Worm (Caenorhabditis elegans) whole organism, young adult: ENCODE data around the gene K02E10.5.

ENCODE experiments used
- B0035.1 ChIP-seq: sonication (generic microtip); optimal IDR thresholded peaks from 2 replicates; lab custom pipeline; 2016; ENCODE audit warnings: missing genetic modification characterization, mild to moderate bottlenecking, missing compliant biosample characterization, missing genotype, missing genetic modification reagents
- B0336.3 ChIP-seq: fragments of 200-800 bp; sonication (Bioruptor generic); IDR thresholded peaks from 2 replicates; pipeline ENCODE4 v1.3.6; 2022; ENCODE audit warnings: missing genetic modification characterization, missing compliant biosample characterization
- C06A6.2 ChIP-seq: fragments of 200-800 bp; sonication (Bioruptor generic); conservative IDR thresholded peaks from 2 replicates; pipeline ENCODE4 v1.3.6; 2022; ENCODE audit warnings: missing genetic modification characterization, missing compliant biosample characterization
- F10E7.11 ChIP-seq: sonication (generic microtip); optimal IDR thresholded peaks from 2 replicates; lab custom pipeline; 2017; ENCODE audit warnings: mild to moderate bottlenecking, missing genetic modification characterization, moderate library complexity, missing compliant biosample characterization
- F23B12.7 ChIP-seq: sonication (generic microtip); optimal IDR thresholded peaks from 2 replicates; lab custom pipeline; 2017; ENCODE audit warnings: missing genetic modification characterization, mild to moderate bottlenecking, missing compliant biosample characterization, antibody characterized with exemption, moderate library complexity; ENCODE audit not compliant: insufficient read depth
- F57A8.1 ChIP-seq: fragments of 200-800 bp; sonication (Bioruptor generic); optimal IDR thresholded peaks from 2 replicates; lab custom pipeline; 2018; ENCODE audit warnings: mild to moderate bottlenecking, missing genetic modification characterization, moderate library complexity, missing compliant biosample characterization
- F57C9.4 ChIP-seq: sonication (generic microtip); optimal IDR thresholded peaks from 2 replicates; lab custom pipeline; 2017; ENCODE audit warnings: mild to moderate bottlenecking, missing genetic modification characterization, missing compliant biosample characterization
- Y53F4B.3 ChIP-seq: fragments of 200-800 bp; sonication (Bioruptor generic); IDR thresholded peaks from 2 replicates; pipeline ENCODE4 v1.3.6; 2022; ENCODE audit warnings: missing genetic modification reagents, missing genetic modification characterization, missing compliant biosample characterization
- Y67H2A.10 ChIP-seq: fragments of 200-800 bp; sonication (Bioruptor generic); conservative IDR thresholded peaks from 2 replicates; pipeline ENCODE4 v1.3.6; 2022; ENCODE audit warnings: missing genetic modification reagents, missing genetic modification characterization, missing compliant biosample characterization
- aptf-2 ChIP-seq: fragments of 200-800 bp; sonication (Bioruptor generic); conservative IDR thresholded peaks from 2 replicates; pipeline ENCODE4 v1.3.6; 2022; ENCODE audit warnings: missing genetic modification reagents, missing genetic modification characterization, missing compliant biosample characterization
- attf-6 ChIP-seq: fragments of 200-800 bp; sonication (Bioruptor generic); IDR thresholded peaks from 2 replicates; pipeline ENCODE4 v1.3.6; 2022; ENCODE audit warnings: missing genetic modification reagents, missing genetic modification characterization, missing compliant biosample characterization
- ccch-3 ChIP-seq: fragments of 200-800 bp; sonication (Bioruptor generic); optimal IDR thresholded peaks from 2 replicates; lab custom pipeline; 2018; ENCODE audit warnings: mild to moderate bottlenecking, missing genetic modification characterization, missing compliant biosample characterization
- cebp-1 ChIP-seq, 2 experiments: fragments of 200-800 bp in 1 of 2; sonication (Bioruptor generic) in 1 of 2; sonication (generic microtip) in 1 of 2; IDR thresholded peaks in 1 of 2; optimal IDR thresholded peaks in 1 of 2; 2 replicates each; pipeline versions ENCODE4 v1.3.6 to Lab custom; 2017 to 2022; ENCODE audit warnings: missing compliant biosample characterization in 2 of 2, missing genetic modification characterization in 2 of 2, mild to moderate bottlenecking in 1 of 2, missing genetic modification reagents in 1 of 2, moderate library complexity in 1 of 2
- ceh-27 ChIP-seq: fragments of 200-800 bp; sonication (Bioruptor generic); optimal IDR thresholded peaks from 2 replicates; lab custom pipeline; 2018; ENCODE audit warnings: mild to moderate bottlenecking, missing genetic modification characterization, moderate library complexity, missing compliant biosample characterization
- ceh-40 ChIP-seq: fragments of 200-800 bp; sonication (Bioruptor generic); IDR thresholded peaks from 2 replicates; pipeline ENCODE4 v1.3.6; 2022; ENCODE audit warnings: missing genetic modification characterization, missing compliant biosample characterization
- chd-7 ChIP-seq: sonication (generic microtip); optimal IDR thresholded peaks from 2 replicates; lab custom pipeline; 2016; ENCODE audit warnings: mild to moderate bottlenecking, missing genetic modification characterization, moderate library complexity, missing compliant biosample characterization
- dox-1 ChIP-seq: fragments of 200-800 bp; sonication (Bioruptor generic); IDR thresholded peaks from 2 replicates; pipeline ENCODE4 v1.3.6; 2022; ENCODE audit warnings: missing genetic modification reagents, missing genetic modification characterization, missing compliant biosample characterization
- dpff-1 ChIP-seq: sonication (generic microtip); optimal IDR thresholded peaks from 2 replicates; lab custom pipeline; 2017; ENCODE audit warnings: mild to moderate bottlenecking, missing genetic modification characterization, missing compliant biosample characterization
- ekl-4 ChIP-seq: fragments of 200-800 bp; sonication (Bioruptor generic); IDR thresholded peaks from 2 replicates; pipeline ENCODE4 v1.3.6; 2022; ENCODE audit warnings: missing genetic modification reagents, missing genetic modification characterization, missing compliant biosample characterization
- gei-17 ChIP-seq: fragments of 200-800 bp; sonication (Bioruptor generic); optimal IDR thresholded peaks from 2 replicates; lab custom pipeline; 2018; ENCODE audit warnings: mild to moderate bottlenecking, missing genetic modification characterization, missing compliant biosample characterization
- hlh-12 ChIP-seq: sonication (generic microtip); optimal IDR thresholded peaks from 2 replicates; lab custom pipeline; 2016; ENCODE audit warnings: missing genetic modification characterization, missing compliant biosample characterization
- hsf-1 ChIP-seq: fragments of 200-800 bp; sonication (Bioruptor generic); IDR thresholded peaks from 2 replicates; pipeline ENCODE4 v1.3.6; 2022; ENCODE audit warnings: missing genetic modification reagents, missing genetic modification characterization, missing compliant biosample characterization
- lag-1 ChIP-seq: fragments of 200-800 bp; sonication (Bioruptor generic); IDR thresholded peaks from 2 replicates; pipeline ENCODE4 v1.3.6; 2022; ENCODE audit warnings: missing genetic modification reagents, missing genetic modification characterization, missing compliant biosample characterization
- lin-26 ChIP-seq: fragments of 200-800 bp; sonication (Bioruptor generic); IDR thresholded peaks from 2 replicates; pipeline ENCODE4 v1.3.6; 2022; ENCODE audit warnings: missing genetic modification reagents, missing genetic modification characterization, missing compliant biosample characterization
- lin-35 ChIP-seq, 3 experiments: fragments of 150-350 bp in 2 of 3; sonication (generic microtip) in 1 of 3; optimal IDR thresholded peaks; 2 replicates each; lab custom pipeline; 2014 to 2018; ENCODE audit warnings: missing biosample characterization in 3 of 3, missing genetic modification characterization in 3 of 3, missing genetic modification reagents in 3 of 3
- lin-40 ChIP-seq: sonication (generic microtip); optimal IDR thresholded peaks from 2 replicates; lab custom pipeline; 2016; ENCODE audit warnings: missing genetic modification characterization, mild to moderate bottlenecking, missing compliant biosample characterization, missing genotype, missing genetic modification reagents
- madf-6 ChIP-seq: fragments of 200-800 bp; sonication (Bioruptor generic); IDR thresholded peaks from 2 replicates; pipeline ENCODE4 v1.3.6; 2022; ENCODE audit warnings: missing genetic modification reagents, missing genetic modification characterization, missing compliant biosample characterization
- mcd-1 ChIP-seq: fragments of 200-800 bp; sonication (Bioruptor generic); IDR thresholded peaks from 2 replicates; pipeline ENCODE4 v1.3.6; 2022; ENCODE audit warnings: missing genetic modification reagents, missing genetic modification characterization, missing compliant biosample characterization
- mel-28 ChIP-seq: sonication (generic microtip); optimal IDR thresholded peaks from 2 replicates; lab custom pipeline; 2016; ENCODE audit warnings: borderline replicate concordance, mild to moderate bottlenecking, missing genetic modification characterization, missing compliant biosample characterization
- mes-4 ChIP-seq: sonication (generic microtip); optimal IDR thresholded peaks from 2 replicates; lab custom pipeline; 2016; ENCODE audit warnings: missing genotype, missing genetic modification characterization, missing compliant biosample characterization
- mxl-1 ChIP-seq: sonication (generic microtip); optimal IDR thresholded peaks from 2 replicates; lab custom pipeline; 2016; ENCODE audit warnings: missing genetic modification characterization, missing compliant biosample characterization
- nfyb-1 ChIP-seq: fragments of 200-800 bp; sonication (Bioruptor generic); IDR thresholded peaks from 2 replicates; pipeline ENCODE4 v1.3.6; 2022; ENCODE audit warnings: missing genetic modification reagents, missing genetic modification characterization, missing compliant biosample characterization
- nhr-120 ChIP-seq: fragments of 200-800 bp; sonication (Bioruptor generic); IDR thresholded peaks from 2 replicates; pipeline ENCODE4 v1.3.6; 2022; ENCODE audit warnings: missing genetic modification characterization, missing compliant biosample characterization
- nhr-80 ChIP-seq: sonication (generic microtip); optimal IDR thresholded peaks from 2 replicates; lab custom pipeline; 2016; ENCODE audit warnings: missing genetic modification characterization, missing compliant biosample characterization
- rpc-1 ChIP-seq, 2 experiments: fragments of 150-350 bp in 1 of 2; sonication (generic microtip) in 1 of 2; optimal IDR thresholded peaks; 2 replicates each; lab custom pipeline; 2014 to 2018; ENCODE audit warnings: missing biosample characterization in 1 of 2, missing genetic modification characterization in 1 of 2, missing genetic modification reagents in 1 of 2, missing genotype in 1 of 2
- snpc-1.3 ChIP-seq: sonication (generic microtip); optimal IDR thresholded peaks from 2 replicates; lab custom pipeline; 2017; ENCODE audit warnings: missing genetic modification characterization, mild to moderate bottlenecking, missing compliant biosample characterization, antibody characterized with exemption, moderate library complexity, missing genotype, missing genetic modification reagents; ENCODE audit not compliant: insufficient read depth
- tbp1 ChIP-seq: fragments of 200-800 bp; sonication (Bioruptor generic); optimal IDR thresholded peaks from 2 replicates; lab custom pipeline; 2018; ENCODE audit warnings: mild to moderate bottlenecking, missing genetic modification characterization, missing compliant biosample characterization
- tbx-9 ChIP-seq: sonication (generic microtip); optimal IDR thresholded peaks from 2 replicates; lab custom pipeline; 2016; ENCODE audit warnings: borderline replicate concordance, missing genetic modification characterization, inconsistent platforms, missing compliant biosample characterization
- xnd-1 ChIP-seq: sonication (generic microtip); optimal IDR thresholded peaks from 2 replicates; lab custom pipeline; 2016; ENCODE audit warnings: missing genotype, missing genetic modification reagents, missing genetic modification characterization, missing compliant biosample characterization
- zfh-2 ChIP-seq: fragments of 200-800 bp; sonication (Bioruptor generic); conservative IDR thresholded peaks from 2 replicates; pipeline ENCODE4 v1.3.6; 2022; ENCODE audit warnings: missing genetic modification reagents, missing genetic modification characterization, missing compliant biosample characterization
- ztf-26 ChIP-seq: sonication (generic microtip); optimal IDR thresholded peaks from 2 replicates; lab custom pipeline; 2017; ENCODE audit warnings: missing genetic modification characterization, missing compliant biosample characterization
- ztf-3 ChIP-seq: fragments of 200-800 bp; sonication (Bioruptor generic); optimal IDR thresholded peaks from 2 replicates; lab custom pipeline; 2018; ENCODE audit warnings: mild to moderate bottlenecking, missing genetic modification characterization, missing compliant biosample characterization

K02E10.5 gene

ce11 chrX:2438857-2439256 is 39.9 kb downstream of the K02E10.5 start, which contains the start of gene gid-2:
TSS of gene gid-2 (minus strand) at chrX:2438957.
- TF ChIP-seq aptf-2 (GFP tag; lab: Robert Waterston, UW) (no peak), tbx-9 (no peak), mel-28 (no peak), ccch-3 (GFP tag; lab: Kevin White, UChicago) (no peak), xnd-1 (tag; lab: Kevin White, UChicago) (no peak), nhr-120 (GFP tag; lab: Robert Waterston, UW) (no peak), C06A6.2 (GFP tag; lab: Robert Waterston, UW) (no peak), lin-40 (tag; lab: Kevin White, UChicago) (no peak), attf-6 (GFP tag; lab: Robert Waterston, UW) (no peak), nfyb-1 (no peak), rpc-1 (optimal IDR thresholded peaks at IDR 0.05; lab: Kevin White, UChicago) (no peak), rpc-1 (tag; optimal IDR thresholded peaks at IDR 0.05; lab: Kevin White, UChicago) (no peak)

- TF ChIP-seq F57A8.1 (GFP tag; lab: Kevin White, UChicago) (no peak), hlh-12 (tag; lab: Kevin White, UChicago) (no peak), nhr-80 (tag; lab: Kevin White, UChicago) (peak; percentile 63)
Measured at ce11 chrX:2435353-2435752, 43.4 kb downstream of the K02E10.5 start.

ce11 chrX:2433805-2434204 is 44.9 kb downstream of the K02E10.5 start:
- TF ChIP-seq ztf-26 (tag; lab: Kevin White, UChicago), result no peak
- TF ChIP-seq cebp-1 (GFP tag; IDR thresholded peaks at IDR 0.05; lab: Robert Waterston, UW), result no peak
- peak; percentile 22 for TF ChIP-seq cebp-1 (tag; optimal IDR thresholded peaks at IDR 0.05; lab: Kevin White, UChicago)

ce11 chrX:2432459-2432858 is 46.3 kb downstream of the K02E10.5 start:
- TF ChIP-seq xnd-1 (tag; lab: Kevin White, UChicago) (no peak), zfh-2 (GFP tag; lab: Robert Waterston, UW) (peak; percentile 98), ceh-40 (no peak), B0035.1 (tag; lab: Kevin White, UChicago) (no peak), ceh-27 (GFP tag; lab: Kevin White, UChicago) (peak; percentile 57), gei-17 (GFP tag; lab: Kevin White, UChicago) (no peak), hsf-1 (GFP tag; lab: Robert Waterston, UW) (no peak), chd-7 (tag; lab: Kevin White, UChicago) (peak; percentile 3), F57C9.4 (tag; lab: Kevin White, UChicago) (no peak), dpff-1 (no peak), ccch-3 (GFP tag; lab: Kevin White, UChicago) (no peak), dox-1 (GFP tag; lab: Robert Waterston, UW) (peak; percentile 55; the same call in 1 of the 2 replicates), snpc-1.3 (no peak), tbx-9 (no peak), tbp1 (GFP tag; lab: Kevin White, UChicago) (no peak), lin-26 (GFP tag; lab: Robert Waterston, UW) (0 out of 2 replicates have a peak, but pooled peaks have one; percentile 14), madf-6 (GFP tag; lab: Robert Waterston, UW) (no peak), B0336.3 (GFP tag; lab: Robert Waterston, UW) (no peak), mcd-1 (GFP tag; lab: Robert Waterston, UW) (no peak; the same call in 1 of the 2 replicates), lin-35 (GFP tag; optimal IDR thresholded peaks at IDR 0.05; lab: Kevin White, UChicago) (no peak), F23B12.7 (tag; lab: Kevin White, UChicago) (peak; percentile 3), lag-1 (GFP tag; lab: Robert Waterston, UW) (no peak), ekl-4 (GFP tag; lab: Robert Waterston, UW) (0 out of 2 replicates have a peak, but pooled peaks have one; percentile 26), mes-4 (tag; lab: Kevin White, UChicago) (no peak), mxl-1 (tag; lab: Kevin White, UChicago) (no peak), Y67H2A.10 (GFP tag; lab: Robert Waterston, UW) (no peak), ztf-3 (GFP tag; lab: Kevin White, UChicago) (no peak), cebp-1 (GFP tag; IDR thresholded peaks at IDR 0.05; lab: Robert Waterston, UW) (0 out of 2 replicates have a peak, but pooled peaks have one; percentile 29), cebp-1 (tag; optimal IDR thresholded peaks at IDR 0.05; lab: Kevin White, UChicago) (no peak), Y53F4B.3 (GFP tag; lab: Robert Waterston, UW) (no peak), F10E7.11 (tag; lab: Kevin White, UChicago) (no peak)
